Fruit fly (Drosophila melanogaster): ENCODE results near the gene WDR79.

The WDR79 gene

DNA sequence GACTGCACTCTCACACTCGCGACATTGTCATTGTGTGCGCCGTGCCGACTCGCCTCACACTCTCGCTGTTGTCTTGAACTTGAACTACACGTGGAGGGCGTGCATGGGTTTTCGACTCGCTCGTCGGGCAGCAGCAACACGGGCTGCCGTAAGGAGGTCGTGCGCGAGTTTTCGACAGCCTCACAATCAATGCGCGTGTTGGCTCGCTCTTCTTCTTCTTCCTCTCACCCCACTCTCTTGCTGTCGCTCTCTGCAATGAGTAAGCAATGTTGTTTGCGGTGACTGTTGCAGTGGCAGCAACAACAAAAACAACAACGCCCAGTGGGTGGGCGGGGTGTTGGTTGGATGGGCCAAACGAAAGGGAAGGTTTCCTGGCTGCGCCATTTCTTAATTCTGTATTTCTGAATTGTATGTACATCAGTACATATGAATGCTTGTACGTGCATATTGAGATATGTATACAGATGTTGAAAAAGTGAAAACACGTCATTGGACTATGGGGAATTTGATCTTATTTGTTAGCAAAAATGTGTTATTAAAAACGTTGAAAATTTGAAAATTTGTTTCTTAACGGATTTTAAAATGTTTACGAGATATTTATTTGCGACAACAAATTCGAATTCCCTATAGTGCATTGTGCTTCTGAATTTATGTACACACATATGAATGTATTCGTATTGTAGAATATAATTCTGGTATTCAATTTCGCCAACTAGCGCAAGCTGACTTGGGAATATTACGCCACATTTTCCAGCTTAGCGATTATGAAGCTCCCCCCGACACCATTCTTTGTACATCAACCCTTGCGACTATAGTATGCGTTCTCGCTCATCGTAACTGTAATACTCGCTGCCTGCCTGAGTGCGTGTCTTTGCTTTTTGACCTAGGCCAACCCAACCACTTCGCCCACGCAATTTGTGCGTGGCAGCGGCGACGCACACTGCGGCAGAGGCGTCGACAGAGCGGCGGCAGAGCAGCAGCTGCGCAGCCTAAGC is 38.9 kb downstream of the WDR79 start:
- TF ChIP-seq ttk (optimal IDR thresholded peaks at IDR 0.05): no peak
- no peak for TF ChIP-seq insv (optimal IDR thresholded peaks at IDR 0.05)
- TF ChIP-seq Sin3A (optimal IDR thresholded peaks at IDR 0.05): no peak
- no peak for TF ChIP-seq h (optimal IDR thresholded peaks at IDR 0.05)
- no peak for TF ChIP-seq Myc (optimal IDR thresholded peaks at IDR 0.05)
- TF ChIP-seq psq (optimal IDR thresholded peaks at IDR 0.05): no peak

DNA sequence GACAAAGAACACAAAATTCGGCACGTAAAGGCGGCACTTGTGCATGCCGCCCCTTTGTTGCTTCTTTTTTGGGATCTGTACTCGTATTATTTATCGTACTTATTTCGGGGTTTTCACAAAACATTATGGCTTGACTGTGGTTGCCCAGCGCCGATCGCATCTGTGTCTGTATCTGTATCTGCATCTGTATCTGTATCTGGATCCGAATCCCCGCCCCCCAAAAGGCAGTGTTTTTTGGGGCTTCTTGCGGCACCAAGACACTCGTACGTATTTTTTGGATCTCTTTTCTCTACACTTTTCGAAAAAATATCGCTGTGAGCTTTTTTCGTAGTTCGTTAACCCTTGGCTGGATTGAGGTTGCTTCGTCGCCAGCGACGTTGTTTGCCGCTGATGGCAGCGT is 39.9 kb downstream of the WDR79 start:
- no peak for TF ChIP-seq ttk (optimal IDR thresholded peaks at IDR 0.05)
- no peak for TF ChIP-seq insv (optimal IDR thresholded peaks at IDR 0.05)
- no peak for TF ChIP-seq Sin3A (optimal IDR thresholded peaks at IDR 0.05)
- no peak for TF ChIP-seq Myc (optimal IDR thresholded peaks at IDR 0.05)
- TF ChIP-seq psq (optimal IDR thresholded peaks at IDR 0.05): no peak
- TF ChIP-seq h (optimal IDR thresholded peaks at IDR 0.05): no peak

DNA sequence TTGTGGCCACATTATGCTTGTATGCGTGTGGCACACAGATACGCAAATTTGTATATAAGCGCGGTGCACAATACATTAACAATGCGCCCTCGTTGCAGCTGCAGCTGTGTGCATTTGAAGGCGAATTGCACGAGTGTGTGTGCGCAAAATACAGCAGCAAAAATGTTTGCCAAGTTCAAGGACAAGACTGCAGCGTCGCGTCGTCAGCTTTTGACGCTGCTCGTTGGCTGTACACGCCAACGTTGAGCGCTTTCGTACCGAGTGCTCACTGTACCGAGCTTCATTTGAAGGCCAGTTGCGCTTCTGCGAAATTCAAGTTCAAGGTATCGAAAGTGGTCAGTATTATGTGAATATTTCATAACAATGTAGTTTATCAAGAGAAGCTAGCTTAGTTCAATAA is 40.8 kb downstream of the WDR79 start:
- no peak for TF ChIP-seq h (optimal IDR thresholded peaks at IDR 0.05)
- no peak for TF ChIP-seq psq (optimal IDR thresholded peaks at IDR 0.05)
- no peak for TF ChIP-seq ttk (optimal IDR thresholded peaks at IDR 0.05)
- no peak for TF ChIP-seq Myc (optimal IDR thresholded peaks at IDR 0.05)
- TF ChIP-seq Sin3A (optimal IDR thresholded peaks at IDR 0.05): no peak
- TF ChIP-seq insv (optimal IDR thresholded peaks at IDR 0.05): no peak

DNA sequence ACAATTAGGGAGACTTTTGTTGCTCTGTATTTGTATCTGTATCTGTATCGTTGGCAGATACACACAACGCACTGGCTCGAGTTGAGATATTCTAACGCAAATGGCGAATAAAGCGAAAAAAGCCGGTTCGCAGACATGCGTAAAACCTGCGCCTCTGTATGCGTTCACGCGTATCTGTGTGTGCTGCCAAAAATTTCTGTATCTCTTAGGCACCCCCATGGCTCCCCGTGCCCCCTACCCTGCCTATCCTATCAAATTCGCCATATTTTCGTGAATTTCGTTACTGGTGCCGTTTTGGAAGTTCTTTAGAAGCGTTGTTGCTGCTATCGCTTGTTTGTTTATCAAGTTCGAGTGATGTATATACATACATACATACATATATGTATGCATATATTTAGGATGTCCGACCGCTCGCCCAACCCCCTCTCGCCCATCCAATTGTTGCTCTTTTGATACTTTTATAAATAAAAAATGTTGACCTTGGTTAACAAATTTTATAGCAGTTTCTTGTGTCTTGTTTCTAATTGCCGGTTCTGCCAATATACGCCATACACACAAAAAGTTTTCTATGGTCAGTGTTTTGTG is 41.8 kb downstream of the WDR79 start:
- no peak for TF ChIP-seq h (optimal IDR thresholded peaks at IDR 0.05)
- no peak for TF ChIP-seq psq (optimal IDR thresholded peaks at IDR 0.05)
- TF ChIP-seq Myc (optimal IDR thresholded peaks at IDR 0.05): no peak
- no peak for TF ChIP-seq ttk (optimal IDR thresholded peaks at IDR 0.05)
- TF ChIP-seq insv (optimal IDR thresholded peaks at IDR 0.05): no peak
- TF ChIP-seq Sin3A (optimal IDR thresholded peaks at IDR 0.05): no peak

DNA sequence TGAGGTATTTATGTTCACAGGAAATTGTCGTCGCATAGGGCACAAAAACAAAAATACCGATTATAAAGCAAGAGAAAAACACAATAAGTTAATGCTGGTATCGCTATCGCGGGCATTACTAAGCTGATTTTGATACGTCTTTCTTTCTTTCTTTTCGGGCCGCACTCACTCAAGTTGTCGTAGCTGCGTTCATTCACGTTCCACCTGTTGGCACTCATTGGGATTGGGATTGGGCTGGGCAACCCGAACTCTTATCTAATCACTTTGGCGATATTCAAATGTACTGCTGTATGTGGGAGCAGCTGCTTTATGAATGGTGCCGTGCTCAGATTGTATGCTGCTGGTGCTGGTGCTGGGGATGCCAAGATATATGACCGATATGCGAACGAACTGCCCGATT is 42.9 kb downstream of the WDR79 start:
- no peak for TF ChIP-seq psq (optimal IDR thresholded peaks at IDR 0.05)
- TF ChIP-seq ttk (optimal IDR thresholded peaks at IDR 0.05): no peak
- no peak for TF ChIP-seq insv (optimal IDR thresholded peaks at IDR 0.05)
- no peak for TF ChIP-seq h (optimal IDR thresholded peaks at IDR 0.05)
- no peak for TF ChIP-seq Sin3A (optimal IDR thresholded peaks at IDR 0.05)
- TF ChIP-seq Myc (optimal IDR thresholded peaks at IDR 0.05): no peak

DNA sequence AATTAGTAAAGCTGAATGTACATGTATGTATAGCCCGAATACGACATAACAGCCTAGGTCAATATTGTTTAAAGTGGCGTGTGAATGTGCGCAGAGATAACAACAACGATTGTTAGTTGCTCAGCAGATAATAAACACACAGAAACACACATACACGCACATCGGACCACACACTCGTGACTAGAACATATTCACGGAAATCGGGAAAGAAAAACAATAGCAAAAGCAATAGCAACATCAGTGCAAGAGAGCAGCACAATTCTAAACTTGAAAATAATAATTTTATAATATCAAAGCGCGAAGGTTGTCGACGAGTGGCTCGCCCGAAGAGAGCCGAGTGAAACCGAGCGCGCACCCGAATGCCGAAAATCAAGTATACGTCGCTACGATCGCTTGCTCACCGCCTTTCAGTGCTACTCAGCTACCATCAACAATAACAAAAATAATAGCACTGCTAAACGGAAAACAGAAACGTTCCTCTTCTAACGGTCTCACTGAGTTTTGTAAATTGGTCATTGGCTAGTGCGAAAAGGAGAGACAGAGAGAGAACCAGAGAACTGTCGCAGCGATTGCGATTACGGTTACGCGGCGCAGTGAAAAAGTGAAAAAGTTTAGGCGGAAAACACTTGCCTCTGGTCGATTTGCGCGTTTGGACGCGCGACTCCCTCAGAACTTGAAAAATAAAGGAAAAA is 44.5 kb downstream of the WDR79 start:
- no peak for TF ChIP-seq Myc (optimal IDR thresholded peaks at IDR 0.05)
- TF ChIP-seq insv (optimal IDR thresholded peaks at IDR 0.05): no peak
- TF ChIP-seq h (optimal IDR thresholded peaks at IDR 0.05): no peak

DNA sequence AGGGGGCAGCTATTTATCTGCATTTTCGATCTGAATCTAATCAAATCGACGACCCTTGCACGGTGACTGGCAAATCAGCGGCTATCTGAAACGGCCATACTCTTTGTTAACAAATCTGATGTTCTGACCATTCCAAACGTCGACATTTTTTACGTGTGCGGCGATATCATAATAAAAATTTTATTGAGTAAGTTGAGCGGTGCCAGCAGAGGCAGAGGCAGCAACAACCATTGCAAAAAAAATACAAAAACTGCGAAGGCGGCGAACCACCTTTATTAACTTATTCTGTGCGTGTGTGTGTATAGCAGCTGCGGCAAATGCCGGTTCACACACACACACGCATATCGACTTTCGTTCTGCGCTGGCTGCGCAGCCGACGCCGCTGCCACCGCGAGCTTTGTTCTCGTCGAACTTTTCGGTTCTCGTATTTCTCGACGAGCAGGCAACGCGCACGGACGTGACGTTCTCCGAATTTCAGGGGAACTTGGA is 45.4 kb downstream of the WDR79 start, which contains the start of gene Kr-h1:
Gene Kr-h1, plus strand, starts transcription at position 447 of the 489 bp plus-strand sequence.
- TF ChIP-seq insv (optimal IDR thresholded peaks at IDR 0.05) (no peak), h (optimal IDR thresholded peaks at IDR 0.05) (no peak), ttk (optimal IDR thresholded peaks at IDR 0.05) (no peak), psq (optimal IDR thresholded peaks at IDR 0.05) (no peak), Myc (optimal IDR thresholded peaks at IDR 0.05) (no peak), Sin3A (optimal IDR thresholded peaks at IDR 0.05) (no peak)

DNA sequence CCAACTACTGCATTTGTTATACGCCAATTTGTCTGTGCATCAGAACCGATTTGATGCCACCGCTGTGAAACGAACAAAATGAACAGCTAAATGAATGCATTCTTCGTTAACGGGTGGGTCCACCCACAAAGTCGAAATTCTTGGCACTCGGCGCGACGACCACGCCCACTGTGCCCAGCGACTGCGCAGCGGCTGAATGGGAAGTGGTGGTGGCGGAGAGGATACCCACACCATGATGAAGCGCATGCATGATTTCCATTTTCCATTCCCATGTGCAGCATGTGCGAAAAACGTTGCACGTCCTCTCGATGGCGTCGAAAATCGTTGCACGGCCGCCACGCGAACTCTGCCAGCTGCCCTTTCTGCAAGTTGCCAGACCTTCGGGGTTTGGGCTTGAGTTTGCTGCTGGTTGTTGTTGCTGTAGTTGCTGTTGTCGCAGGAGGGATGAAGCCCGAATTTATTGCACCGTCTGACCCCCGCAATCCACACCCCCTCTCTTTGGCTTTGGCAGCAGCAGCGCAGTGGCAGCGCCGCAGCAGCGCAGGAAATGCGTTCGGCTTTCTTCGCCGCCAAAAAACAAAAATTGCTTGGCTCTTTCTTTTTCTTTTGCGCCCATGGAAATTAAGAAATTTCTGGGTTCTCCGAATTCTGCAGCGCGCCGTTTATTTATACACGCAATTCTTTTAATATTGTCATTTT is 46.3 kb downstream of the WDR79 start:
- TF ChIP-seq Sin3A (optimal IDR thresholded peaks at IDR 0.05): no peak
- no peak for TF ChIP-seq h (optimal IDR thresholded peaks at IDR 0.05)
- TF ChIP-seq ttk (optimal IDR thresholded peaks at IDR 0.05): no peak
- TF ChIP-seq psq (optimal IDR thresholded peaks at IDR 0.05): no peak
- no peak for TF ChIP-seq Myc (optimal IDR thresholded peaks at IDR 0.05)
- no peak for TF ChIP-seq insv (optimal IDR thresholded peaks at IDR 0.05)

DNA sequence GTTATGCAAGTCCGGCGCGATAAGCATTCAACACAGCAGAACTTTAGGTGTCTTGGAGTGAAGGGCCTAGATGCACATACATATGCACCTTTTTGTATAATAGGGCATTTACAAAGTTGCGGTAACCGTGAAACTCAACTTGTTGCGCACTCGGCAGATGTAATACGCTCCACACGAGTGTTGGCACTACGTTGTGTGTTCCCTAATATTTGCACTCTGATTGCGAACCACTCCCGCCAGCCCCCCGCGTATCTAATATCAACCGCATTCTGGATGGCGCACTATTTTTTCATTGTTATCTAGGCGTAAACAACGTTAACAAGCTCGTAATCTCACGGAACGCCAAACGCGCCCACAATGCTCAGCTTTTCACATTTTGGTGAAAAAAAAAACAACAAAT is 47.2 kb downstream of the WDR79 start:
- no peak for TF ChIP-seq Myc (optimal IDR thresholded peaks at IDR 0.05)
- no peak for TF ChIP-seq h (optimal IDR thresholded peaks at IDR 0.05)
- TF ChIP-seq Sin3A (optimal IDR thresholded peaks at IDR 0.05): no peak
- no peak for TF ChIP-seq insv (optimal IDR thresholded peaks at IDR 0.05)
- no peak for TF ChIP-seq ttk (optimal IDR thresholded peaks at IDR 0.05)
- no peak for TF ChIP-seq psq (optimal IDR thresholded peaks at IDR 0.05)

DNA sequence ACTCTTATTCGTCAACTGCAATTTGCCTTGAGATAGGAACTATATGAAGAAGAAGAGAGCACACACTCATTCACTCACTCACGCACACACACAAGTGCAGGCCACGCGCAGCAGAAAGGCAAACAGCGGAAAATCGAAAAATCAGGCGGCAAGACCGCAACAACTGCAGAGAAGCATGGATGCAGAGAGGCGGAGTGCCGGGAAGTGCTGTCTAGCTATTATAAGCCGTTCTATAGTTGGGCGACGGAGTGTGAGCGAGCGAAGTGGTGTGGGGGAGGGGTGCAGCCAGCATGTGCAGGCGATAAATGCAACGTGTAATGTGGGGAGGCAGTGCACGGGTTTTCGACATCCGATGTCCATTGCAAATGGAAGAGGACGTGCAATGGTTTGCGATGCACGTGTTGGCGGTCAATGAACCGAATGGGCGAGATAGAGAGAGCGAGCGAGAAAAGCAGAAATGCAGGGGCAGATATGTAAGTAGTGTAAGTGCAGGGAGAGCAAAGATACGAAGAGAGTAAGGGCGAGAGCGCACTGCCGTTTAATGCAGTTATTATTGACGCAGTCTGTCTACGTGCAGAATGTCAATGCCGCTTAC is 48.7 kb downstream of the WDR79 start:
- TF ChIP-seq insv (optimal IDR thresholded peaks at IDR 0.05): no peak
- no peak for TF ChIP-seq ttk (optimal IDR thresholded peaks at IDR 0.05)
- TF ChIP-seq h (optimal IDR thresholded peaks at IDR 0.05): no peak
- no peak for TF ChIP-seq psq (optimal IDR thresholded peaks at IDR 0.05)
- no peak for TF ChIP-seq Myc (optimal IDR thresholded peaks at IDR 0.05)
- TF ChIP-seq Sin3A (optimal IDR thresholded peaks at IDR 0.05): no peak

DNA sequence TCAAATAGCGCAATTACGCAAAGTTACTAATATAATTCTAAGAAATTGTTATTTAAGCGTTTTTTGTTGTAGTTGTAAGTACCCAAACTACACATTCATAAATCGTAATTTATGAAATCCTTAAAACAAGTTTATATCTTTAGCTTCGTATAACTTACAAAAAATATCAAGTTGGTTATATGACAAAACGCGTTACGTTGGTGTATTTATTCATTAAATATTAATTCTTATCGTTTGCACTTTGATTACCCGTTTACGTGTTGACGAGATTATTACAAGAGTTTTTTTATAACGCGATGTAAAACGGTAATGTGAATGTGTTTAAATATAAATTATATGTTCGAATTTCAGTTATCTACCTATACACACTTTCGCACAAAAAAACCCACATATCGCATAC is 49.9 kb downstream of the WDR79 start:
- TF ChIP-seq psq (optimal IDR thresholded peaks at IDR 0.05) (no peak), Sin3A (optimal IDR thresholded peaks at IDR 0.05) (no peak)
